Worm (Caenorhabditis elegans) whole organism, L2 larva: ENCODE data around the gene eri-1.

Experiments
- C34F6.9 ChIP-seq: fragments of 150-350 bp; optimal IDR thresholded peaks from 2 replicates; lab custom pipeline; 2014; ENCODE audit warnings: missing biosample characterization, missing genetic modification characterization
- R02D3.7 ChIP-seq: fragments of 150-350 bp; optimal IDR thresholded peaks from 2 replicates; lab custom pipeline; 2014; ENCODE audit warnings: missing biosample characterization, missing genetic modification characterization
- Y55F3AM.14 ChIP-seq: fragments of 200-800 bp; sonication (Bioruptor generic); optimal IDR thresholded peaks from 2 replicates; lab custom pipeline; 2018; ENCODE audit warnings: mild to moderate bottlenecking, missing genetic modification characterization, missing compliant biosample characterization
- ZK546.5 ChIP-seq: sonication (generic microtip); optimal IDR thresholded peaks from 2 replicates; lab custom pipeline; 2017; ENCODE audit warnings: missing biosample characterization, missing genetic modification characterization
- aly-2 ChIP-seq: fragments of 150-350 bp; optimal IDR thresholded peaks from 2 replicates; lab custom pipeline; 2014; ENCODE audit warnings: missing biosample characterization, missing genetic modification characterization
- blmp-1 ChIP-seq: sonication (generic microtip); optimal IDR thresholded peaks from 2 replicates; lab custom pipeline; 2017; ENCODE audit warnings: missing genetic modification characterization, mild to moderate bottlenecking, missing compliant biosample characterization, antibody characterized with exemption, moderate library complexity; ENCODE audit not compliant: insufficient read depth
- ceh-16 ChIP-seq: fragments of 150-350 bp; optimal IDR thresholded peaks from 2 replicates; lab custom pipeline; 2014; ENCODE audit warnings: missing biosample characterization, missing genetic modification characterization
- ceh-82 ChIP-seq: fragments of 150-350 bp; optimal IDR thresholded peaks from 2 replicates; lab custom pipeline; 2014; ENCODE audit warnings: missing biosample characterization, missing genetic modification characterization
- crh-2 ChIP-seq: sonication (generic microtip); optimal IDR thresholded peaks from 2 replicates; lab custom pipeline; 2017; ENCODE audit warnings: missing biosample characterization, missing genetic modification characterization
- egl-27 ChIP-seq: sonication (generic microtip); optimal IDR thresholded peaks from 3 replicates; lab custom pipeline; 2017; ENCODE audit warnings: missing biosample characterization, missing genetic modification reagents, missing genetic modification characterization
- elt-1 ChIP-seq: fragments of 150-350 bp; optimal IDR thresholded peaks from 2 replicates; lab custom pipeline; 2014; ENCODE audit warnings: missing biosample characterization, missing genetic modification characterization
- fos-1 ChIP-seq: fragments of 150-350 bp; optimal IDR thresholded peaks from 2 replicates; lab custom pipeline; 2014; ENCODE audit warnings: missing biosample characterization, missing genetic modification characterization
- gmeb-1 ChIP-seq: fragments of 150-350 bp; optimal IDR thresholded peaks from 2 replicates; lab custom pipeline; 2014; ENCODE audit warnings: missing biosample characterization, missing genetic modification characterization
- lin-11 ChIP-seq: fragments of 150-350 bp; sonication (generic microtip); optimal IDR thresholded peaks from 2 replicates; lab custom pipeline; 2014; ENCODE audit warnings: missing biosample characterization, missing genetic modification characterization, inconsistent platforms, mixed read lengths
- lin-13 ChIP-seq: fragments of 150-350 bp; optimal IDR thresholded peaks from 2 replicates; lab custom pipeline; 2014; ENCODE audit warnings: missing biosample characterization, missing genetic modification reagents, missing genetic modification characterization
- lin-39 ChIP-seq: fragments of 150-350 bp; optimal IDR thresholded peaks from 2 replicates; lab custom pipeline; 2014; ENCODE audit warnings: missing biosample characterization, missing genetic modification reagents, missing genetic modification characterization
- lsy-2 ChIP-seq, 2 experiments: fragments of 150-350 bp in 1 of 2; sonication (generic microtip) in 1 of 2; optimal IDR thresholded peaks; 2 replicates each; lab custom pipeline; 2014 to 2017; ENCODE audit warnings: missing biosample characterization in 2 of 2, missing genetic modification characterization in 2 of 2
- mab-5 ChIP-seq: fragments of 150-350 bp; optimal IDR thresholded peaks from 2 replicates; lab custom pipeline; 2014; ENCODE audit warnings: missing biosample characterization, missing genetic modification characterization
- mbf-1 ChIP-seq: sonication (generic microtip); optimal IDR thresholded peaks from 2 replicates; lab custom pipeline; 2017; ENCODE audit warnings: missing biosample characterization, missing genetic modification characterization
- nhr-11 ChIP-seq: fragments of 150-350 bp; optimal IDR thresholded peaks from 2 replicates; lab custom pipeline; 2014; ENCODE audit warnings: missing biosample characterization, missing genetic modification characterization
- nhr-12 ChIP-seq: fragments of 150-350 bp; optimal IDR thresholded peaks from 2 replicates; lab custom pipeline; 2014; ENCODE audit warnings: missing biosample characterization, missing genetic modification characterization
- nhr-129 ChIP-seq: fragments of 150-350 bp; optimal IDR thresholded peaks from 2 replicates; lab custom pipeline; 2014; ENCODE audit warnings: missing biosample characterization, missing genetic modification characterization
- nhr-21 ChIP-seq: fragments of 150-350 bp; optimal IDR thresholded peaks from 2 replicates; lab custom pipeline; 2014; ENCODE audit warnings: missing biosample characterization, missing genetic modification characterization
- nhr-23 ChIP-seq: fragments of 150-350 bp; optimal IDR thresholded peaks from 2 replicates; lab custom pipeline; 2014; ENCODE audit warnings: missing biosample characterization, missing genetic modification reagents, missing genetic modification characterization
- nhr-25 ChIP-seq: fragments of 150-350 bp; sonication (generic microtip); optimal IDR thresholded peaks from 3 replicates; lab custom pipeline; 2014; ENCODE audit warnings: missing biosample characterization, missing genetic modification characterization
- nhr-77 ChIP-seq: fragments of 150-350 bp; optimal IDR thresholded peaks from 2 replicates; lab custom pipeline; 2014; ENCODE audit warnings: missing biosample characterization, missing genetic modification characterization
- peb-1 ChIP-seq: fragments of 150-350 bp; optimal IDR thresholded peaks from 2 replicates; lab custom pipeline; 2014; ENCODE audit warnings: missing biosample characterization, missing genetic modification characterization
- sem-4 ChIP-seq: fragments of 150-350 bp; optimal IDR thresholded peaks from 2 replicates; lab custom pipeline; 2014; ENCODE audit warnings: missing biosample characterization, missing genetic modification reagents, missing genetic modification characterization
- skn-1 ChIP-seq: sonication (generic microtip); optimal IDR thresholded peaks from 2 replicates; lab custom pipeline; 2017; ENCODE audit warnings: missing biosample characterization, missing genetic modification characterization
- sma-3 ChIP-seq: sonication (generic microtip); optimal IDR thresholded peaks from 2 replicates; lab custom pipeline; 2016; ENCODE audit warnings: missing genetic modification reagents, missing genetic modification characterization, missing compliant biosample characterization
- sma-9 ChIP-seq, 2 experiments: fragments of 150-350 bp in 1 of 2; sonication (generic microtip) in 1 of 2; optimal IDR thresholded peaks; 2 replicates each; lab custom pipeline; 2014 to 2016; ENCODE audit warnings: missing genetic modification characterization in 2 of 2, mild to moderate bottlenecking in 1 of 2, missing biosample characterization in 1 of 2, missing compliant biosample characterization in 1 of 2, missing genetic modification reagents in 1 of 2, moderate library complexity in 1 of 2
- snpc-4 ChIP-seq: fragments of 150-350 bp; optimal IDR thresholded peaks from 2 replicates; lab custom pipeline; 2014; ENCODE audit warnings: missing biosample characterization, missing genetic modification characterization
- unc-39 ChIP-seq: fragments of 150-350 bp; optimal IDR thresholded peaks from 2 replicates; lab custom pipeline; 2014; ENCODE audit warnings: missing biosample characterization, missing genetic modification characterization
- unc-55 ChIP-seq: fragments of 150-350 bp; sonication (generic microtip); optimal IDR thresholded peaks from 3 replicates; lab custom pipeline; 2014; ENCODE audit warnings: missing biosample characterization, missing genetic modification reagents, missing genetic modification characterization
- unc-62 ChIP-seq: fragments of 150-350 bp; optimal IDR thresholded peaks from 2 replicates; lab custom pipeline; 2014; ENCODE audit warnings: missing biosample characterization, missing genetic modification reagents, missing genetic modification characterization
- ztf-1 ChIP-seq: fragments of 200-800 bp; sonication (Bioruptor generic); conservative IDR thresholded peaks from 2 replicates; pipeline ENCODE4 v1.3.6; 2022; ENCODE audit warnings: missing genetic modification characterization, missing compliant biosample characterization
- ztf-11 ChIP-seq: sonication (generic microtip); optimal IDR thresholded peaks from 2 replicates; lab custom pipeline; 2017; ENCODE audit warnings: missing biosample characterization, missing genetic modification characterization

Gene eri-1

ce11 chrIV:378838-379237, 40.9 kb downstream of the eri-1 start:
- TF ChIP-seq nhr-129 (tag; lab: Kevin White, UChicago) = peak; percentile 50
- no peak for TF ChIP-seq sma-9 (GFP tag; optimal IDR thresholded peaks at IDR 0.05; lab: Kevin White, UChicago)
- no peak for TF ChIP-seq sma-9 (tag; optimal IDR thresholded peaks at IDR 0.05; lab: Kevin White, UChicago)
- TF ChIP-seq unc-62 = no peak

ce11 chrIV:378367-378766, 41.4 kb downstream of the eri-1 start:
- no peak for TF ChIP-seq nhr-11
- no peak for TF ChIP-seq aly-2
- TF ChIP-seq crh-2 (tag; lab: Kevin White, UChicago) = no peak
- TF ChIP-seq fos-1 (tag; lab: Kevin White, UChicago) = peak; percentile 88
- no peak for TF ChIP-seq nhr-21 (tag; lab: Kevin White, UChicago)
- TF ChIP-seq nhr-12 (tag; lab: Kevin White, UChicago) = no peak
- TF ChIP-seq, all 48 proteins: peak for 1

ce11 chrIV:377791-378190, 42.0 kb downstream of the eri-1 start:
- TF ChIP-seq sma-9 (GFP tag; optimal IDR thresholded peaks at IDR 0.05; lab: Kevin White, UChicago) (no peak), sma-9 (tag; optimal IDR thresholded peaks at IDR 0.05; lab: Kevin White, UChicago) (no peak), C34F6.9 (tag; lab: Kevin White, UChicago) (no peak), nhr-129 (tag; lab: Kevin White, UChicago) (no peak), mbf-1 (tag; lab: Kevin White, UChicago) (no peak), lsy-2 (tag; optimal IDR thresholded peaks at IDR 0.05; lab: Kevin White, UChicago) (no peak), Y55F3AM.14 (GFP tag; lab: Kevin White, UChicago) (no peak)

- TF ChIP-seq blmp-1 (no peak), nhr-25 (no peak), egl-27 (tag; lab: Kevin White, UChicago) (no peak), sma-3 (GFP tag; lab: Kevin White, UChicago) (no peak), unc-62 (no peak), lsy-2 (tag; optimal IDR thresholded peaks at IDR 0.05; lab: Kevin White, UChicago) (no peak), elt-1 (tag; lab: Kevin White, UChicago) (no peak), gmeb-1 (tag; lab: Kevin White, UChicago) (no peak), ztf-1 (GFP tag; lab: Robert Waterston, UW) (no peak), nhr-23 (tag; lab: Kevin White, UChicago) (no peak)
Measured at ce11 chrIV:375915-376314, 43.8 kb downstream of the eri-1 start, which contains the start of gene fln-1. TSS of gene fln-1 (minus strand) at chrIV:376015.

- TF ChIP-seq Y55F3AM.14 (GFP tag; lab: Kevin White, UChicago) = no peak
- TF ChIP-seq lin-13 (GFP tag; lab: Kevin White, UChicago) = no peak
- TF ChIP-seq ZK546.5 (tag; lab: Kevin White, UChicago) = no peak
- no peak for TF ChIP-seq crh-2 (tag; lab: Kevin White, UChicago)
- no peak for TF ChIP-seq nhr-23 (tag; lab: Kevin White, UChicago)
- TF ChIP-seq ztf-11 (tag; lab: Kevin White, UChicago) = no peak
- TF ChIP-seq sma-9 (GFP tag; optimal IDR thresholded peaks at IDR 0.05; lab: Kevin White, UChicago) = no peak
- no peak for TF ChIP-seq sma-9 (tag; optimal IDR thresholded peaks at IDR 0.05; lab: Kevin White, UChicago)
- TF ChIP-seq, all 48 proteins: peak for 0
Measured at ce11 chrIV:373963-374362, 45.8 kb downstream of the eri-1 start.

ce11 chrIV:372146-372789, 47.5 kb downstream of the eri-1 start:
- peak; percentile 74 for TF ChIP-seq unc-55 (GFP tag; lab: Kevin White, UChicago)
- peak; percentile 11 for TF ChIP-seq C34F6.9 (tag; lab: Kevin White, UChicago)
- no peak for TF ChIP-seq snpc-4
- no peak for TF ChIP-seq unc-39 (tag; lab: Kevin White, UChicago)
- no peak for TF ChIP-seq gmeb-1 (tag; lab: Kevin White, UChicago)
- no peak for TF ChIP-seq peb-1
- TF ChIP-seq, all 48 proteins: peak for 2

ce11 chrIV:366406-366805, 53.4 kb downstream of the eri-1 start:
- TF ChIP-seq ceh-82 (tag; lab: Kevin White, UChicago) (no peak), R02D3.7 (tag; lab: Kevin White, UChicago) (no peak), lin-11 (tag; lab: Kevin White, UChicago) (no peak), ztf-1 (GFP tag; lab: Robert Waterston, UW) (no peak), skn-1 (tag; lab: Kevin White, UChicago) (no peak), nhr-129 (tag; lab: Kevin White, UChicago) (peak; percentile 67), Y55F3AM.14 (GFP tag; lab: Kevin White, UChicago) (no peak), lin-13 (GFP tag; lab: Kevin White, UChicago) (no peak), mab-5 (tag; lab: Kevin White, UChicago) (no peak), elt-1 (tag; lab: Kevin White, UChicago) (no peak), egl-27 (tag; lab: Kevin White, UChicago) (no peak), lin-39 (tag; lab: Kevin White, UChicago) (no peak), nhr-11 (no peak), sma-9 (GFP tag; optimal IDR thresholded peaks at IDR 0.05; lab: Kevin White, UChicago) (peak; percentile 42), sma-9 (tag; optimal IDR thresholded peaks at IDR 0.05; lab: Kevin White, UChicago) (no peak), sem-4 (tag; lab: Kevin White, UChicago) (no peak), nhr-77 (tag; lab: Kevin White, UChicago) (no peak), ceh-16 (tag; lab: Kevin White, UChicago) (no peak), C34F6.9 (tag; lab: Kevin White, UChicago) (peak; percentile 76), ZK546.5 (tag; lab: Kevin White, UChicago) (no peak), unc-39 (tag; lab: Kevin White, UChicago) (no peak), nhr-21 (tag; lab: Kevin White, UChicago) (no peak)
